Worm (Caenorhabditis elegans): ENCODE measurements around the gene ZC487.2.

The ZC487.2 gene

ce11 chrV:6731594-6731993, 9.3 kb upstream of the ZC487.2 start, which contains the start of gene grl-9:
TSS of gene grl-9 (minus strand) at chrV:6731694.
- TF ChIP-seq hmg-4 (GFP tag; optimal IDR thresholded peaks at IDR 0.05) (no peak), B0310.2 (tag; optimal IDR thresholded peaks at IDR 0.05) (no peak), tra-4 (tag; optimal IDR thresholded peaks at IDR 0.05) (no peak), ceh-13 (GFP tag; optimal IDR thresholded peaks at IDR 0.05) (no peak), tbx-37 (GFP tag; conservative IDR thresholded peaks at IDR 0.05) (no peak), ets-7 (tag; optimal IDR thresholded peaks at IDR 0.05) (no peak), ama-1 (optimal IDR thresholded peaks at IDR 0.05) (no peak), ceh-36 (tag; optimal IDR thresholded peaks at IDR 0.05) (no peak), tbx-11 (GFP tag; IDR thresholded peaks at IDR 0.05) (no peak), hnd-1 (tag; optimal IDR thresholded peaks at IDR 0.05) (no peak), hmbx-1 (tag; optimal IDR thresholded peaks at IDR 0.05) (no peak), aly-1 (tag; optimal IDR thresholded peaks at IDR 0.05) (no peak), F13C5.2 (tag; optimal IDR thresholded peaks at IDR 0.05) (no peak), pes-1 (GFP tag; IDR thresholded peaks at IDR 0.05) (no peak), scrt-1 (GFP tag; IDR thresholded peaks at IDR 0.05) (no peak)

- TF ChIP-seq hnd-1 (tag; optimal IDR thresholded peaks at IDR 0.05) (no peak), ets-7 (tag; optimal IDR thresholded peaks at IDR 0.05) (no peak), F13C5.2 (tag; optimal IDR thresholded peaks at IDR 0.05) (no peak), B0310.2 (tag; optimal IDR thresholded peaks at IDR 0.05) (no peak), ceh-13 (GFP tag; optimal IDR thresholded peaks at IDR 0.05) (no peak), aly-1 (tag; optimal IDR thresholded peaks at IDR 0.05) (no peak), hmg-4 (GFP tag; optimal IDR thresholded peaks at IDR 0.05) (no peak), flt-1 (GFP tag; IDR thresholded peaks at IDR 0.05) (no peak), tra-4 (tag; optimal IDR thresholded peaks at IDR 0.05) (no peak), hmbx-1 (tag; optimal IDR thresholded peaks at IDR 0.05) (no peak), tbx-37 (GFP tag; conservative IDR thresholded peaks at IDR 0.05) (no peak)
Measured at ce11 chrV:6727222-6727621, 4.9 kb upstream of the ZC487.2 start, which contains the start of gene ZC487.1. TSS of gene ZC487.1 (plus strand) at chrV:6727522.

ce11 chrV:6726279-6726678, 4.0 kb upstream of the ZC487.2 start:
- TF ChIP-seq ceh-36 (tag; optimal IDR thresholded peaks at IDR 0.05), result no peak
- no peak for TF ChIP-seq tra-4 (tag; optimal IDR thresholded peaks at IDR 0.05)
- TF ChIP-seq ceh-13 (GFP tag; optimal IDR thresholded peaks at IDR 0.05), result no peak
- TF ChIP-seq B0310.2 (tag; optimal IDR thresholded peaks at IDR 0.05), result no peak

ce11 chrV:6718232-6718631, 4.0 kb downstream of the ZC487.2 start, which contains the start of gene srg-30:
TSS of gene srg-30 (minus strand) at chrV:6718332.
- TF ChIP-seq tbx-37 (GFP tag; conservative IDR thresholded peaks at IDR 0.05) (no peak), hmg-4 (GFP tag; optimal IDR thresholded peaks at IDR 0.05) (no peak), ceh-36 (tag; optimal IDR thresholded peaks at IDR 0.05) (no peak)

- TF ChIP-seq ceh-13 (GFP tag; optimal IDR thresholded peaks at IDR 0.05) (no peak), ama-1 (optimal IDR thresholded peaks at IDR 0.05) (no peak), B0310.2 (tag; optimal IDR thresholded peaks at IDR 0.05) (no peak), ceh-36 (tag; optimal IDR thresholded peaks at IDR 0.05) (no peak), pes-1 (GFP tag; IDR thresholded peaks at IDR 0.05) (no peak), hmbx-1 (tag; optimal IDR thresholded peaks at IDR 0.05) (no peak), aly-1 (tag; optimal IDR thresholded peaks at IDR 0.05) (no peak), tra-4 (tag; optimal IDR thresholded peaks at IDR 0.05) (no peak), hmg-4 (GFP tag; optimal IDR thresholded peaks at IDR 0.05) (no peak), F13C5.2 (tag; optimal IDR thresholded peaks at IDR 0.05) (no peak)
Measured at ce11 chrV:6710462-6710861, 11.8 kb downstream of the ZC487.2 start, which contains the start of gene sna-1. TSS of gene sna-1 (minus strand) at chrV:6710679.

ce11 chrV:6709050-6709683, 13.1 kb downstream of the ZC487.2 start, which contains the start of gene dlst-1:
TSS of gene dlst-1 (minus strand) at chrV:6709101.
- peak; percentile 52 for TF ChIP-seq aly-1 (tag; optimal IDR thresholded peaks at IDR 0.05)
- no peak for TF ChIP-seq tra-4 (tag; optimal IDR thresholded peaks at IDR 0.05)
- TF ChIP-seq F13C5.2 (tag; optimal IDR thresholded peaks at IDR 0.05), result peak; percentile 87
- TF ChIP-seq tbx-37 (GFP tag; conservative IDR thresholded peaks at IDR 0.05), result no peak
- 0 out of 2 replicates have a peak, but pooled peaks have one; percentile 50 for TF ChIP-seq scrt-1 (GFP tag; IDR thresholded peaks at IDR 0.05)
- TF ChIP-seq ama-1 (optimal IDR thresholded peaks at IDR 0.05), result no peak
- TF ChIP-seq hmg-4 (GFP tag; optimal IDR thresholded peaks at IDR 0.05), result peak; percentile 66
- TF ChIP-seq ceh-36 (tag; optimal IDR thresholded peaks at IDR 0.05), result peak; percentile 49
- peak; percentile 71 for TF ChIP-seq tbx-11 (GFP tag; IDR thresholded peaks at IDR 0.05)
- peak; percentile 5 for TF ChIP-seq hmbx-1 (tag; optimal IDR thresholded peaks at IDR 0.05)
- TF ChIP-seq ceh-13 (GFP tag; optimal IDR thresholded peaks at IDR 0.05), result peak; percentile 21
- peak; percentile 46; the same call in 1 of the 2 replicates for TF ChIP-seq flt-1 (GFP tag; IDR thresholded peaks at IDR 0.05)
- TF ChIP-seq B0310.2 (tag; optimal IDR thresholded peaks at IDR 0.05), result peak; percentile 23
- TF ChIP-seq sea-1 (GFP tag; conservative IDR thresholded peaks at IDR 0.05), result peak; percentile 51; the same call in 1 of the 2 replicates
- TF ChIP-seq pes-1 (GFP tag; IDR thresholded peaks at IDR 0.05), result peak; percentile 70; the same call in 1 of the 2 replicates
- TF ChIP-seq hnd-1 (tag; optimal IDR thresholded peaks at IDR 0.05), result peak; percentile 19
- no peak for TF ChIP-seq ets-7 (tag; optimal IDR thresholded peaks at IDR 0.05)

- TF ChIP-seq aly-1 (tag; optimal IDR thresholded peaks at IDR 0.05) (no peak), ceh-13 (GFP tag; optimal IDR thresholded peaks at IDR 0.05) (no peak), scrt-1 (GFP tag; IDR thresholded peaks at IDR 0.05) (no peak), F13C5.2 (tag; optimal IDR thresholded peaks at IDR 0.05) (no peak), sea-1 (GFP tag; conservative IDR thresholded peaks at IDR 0.05) (no peak), ets-7 (tag; optimal IDR thresholded peaks at IDR 0.05) (no peak), B0310.2 (tag; optimal IDR thresholded peaks at IDR 0.05) (no peak), hmbx-1 (tag; optimal IDR thresholded peaks at IDR 0.05) (no peak), hmg-4 (GFP tag; optimal IDR thresholded peaks at IDR 0.05) (no peak), flt-1 (GFP tag; IDR thresholded peaks at IDR 0.05) (no peak), ama-1 (optimal IDR thresholded peaks at IDR 0.05) (no peak), pes-1 (GFP tag; IDR thresholded peaks at IDR 0.05) (no peak), tbx-37 (GFP tag; conservative IDR thresholded peaks at IDR 0.05) (no peak), hnd-1 (tag; optimal IDR thresholded peaks at IDR 0.05) (no peak), tbx-11 (GFP tag; IDR thresholded peaks at IDR 0.05) (no peak), tra-4 (tag; optimal IDR thresholded peaks at IDR 0.05) (no peak), ceh-36 (tag; optimal IDR thresholded peaks at IDR 0.05) (no peak)
Measured at ce11 chrV:6706771-6707170, 15.5 kb downstream of the ZC487.2 start, which contains the start of gene W02F12.4. TSS of gene W02F12.4 (minus strand) at chrV:6706934.

Data from whole organism, early embryonic.